Fruit fly (Drosophila melanogaster) whole organism, prepupa: ENCODE data around the gene Lcp65Ag3.
"Not testable (repeated sequence)": the region's sequence is repeated elsewhere in the genome, so short reads cannot be mapped to it uniquely, and the experiment has no call there.

Experiments
- Blimp-1 ChIP-seq: fragments of 200-800 bp; sonication (Bioruptor generic); optimal IDR thresholded peaks from 3 replicates; lab custom pipeline; 2017; ENCODE audit warnings: missing biosample characterization, missing genetic modification characterization, mild to moderate bottlenecking, moderate library complexity, missing genetic modification reagents
- CG10631 ChIP-seq: fragments of 200-800 bp; sonication (Bioruptor generic); optimal IDR thresholded peaks from 2 replicates; lab custom pipeline; 2016; ENCODE audit warnings: missing biosample characterization, missing genetic modification characterization
- CG15336 ChIP-seq: fragments of 200-800 bp; sonication (Bioruptor generic); IDR thresholded peaks from 2 replicates; pipeline ENCODE4 v1.3.6; 2022; ENCODE audit warnings: missing biosample characterization, missing genetic modification characterization
- CG34406 ChIP-seq: fragments of 200-800 bp; sonication (Bioruptor generic); optimal IDR thresholded peaks from 3 replicates; lab custom pipeline; 2016; ENCODE audit warnings: missing biosample characterization, missing genetic modification characterization
- CG6276 ChIP-seq: fragments of 200-800 bp; sonication (Bioruptor generic); optimal IDR thresholded peaks from 2 replicates; lab custom pipeline; 2017; ENCODE audit warnings: missing biosample characterization, mild to moderate bottlenecking, missing genetic modification characterization
- CG6808 ChIP-seq: fragments of 200-800 bp; sonication (Bioruptor generic); optimal IDR thresholded peaks from 3 replicates; lab custom pipeline; 2017; ENCODE audit warnings: missing biosample characterization, missing genetic modification characterization, mild to moderate bottlenecking, moderate library complexity, missing genetic modification reagents
- CG6854 ChIP-seq: fragments of 200-800 bp; sonication (Bioruptor generic); optimal IDR thresholded peaks from 2 replicates; lab custom pipeline; 2017; ENCODE audit warnings: missing biosample characterization, mild to moderate bottlenecking, missing genetic modification characterization
- CG7368 ChIP-seq: fragments of 200-800 bp; sonication (Bioruptor generic); optimal IDR thresholded peaks from 3 replicates; lab custom pipeline; 2016; ENCODE audit warnings: missing biosample characterization, missing genetic modification characterization
- CG8319 ChIP-seq: fragments of 200-800 bp; sonication (Bioruptor generic); optimal IDR thresholded peaks from 3 replicates; lab custom pipeline; 2016; ENCODE audit warnings: missing biosample characterization, missing genetic modification characterization
- CG8632 ChIP-seq: fragments of 200-800 bp; sonication (Bioruptor generic); optimal IDR thresholded peaks from 3 replicates; lab custom pipeline; 2016; ENCODE audit warnings: missing biosample characterization, missing genetic modification characterization
- CG9139 ChIP-seq: fragments of 200-800 bp; sonication (Bioruptor generic); optimal IDR thresholded peaks from 3 replicates; lab custom pipeline; 2017; ENCODE audit warnings: missing biosample characterization, mild to moderate bottlenecking, missing genetic modification characterization
- Eip78C ChIP-seq: fragments of 200-800 bp; sonication (Bioruptor generic); peaks from one replicate; lab custom pipeline; 2016; ENCODE audit warnings: missing biosample characterization, missing genetic modification characterization
- Ets96B ChIP-seq: fragments of 200-800 bp; optimal IDR thresholded peaks from 2 replicates; lab custom pipeline; 2019; ENCODE audit warnings: missing biosample characterization, mild to moderate bottlenecking, missing genetic modification characterization, moderate library complexity
- Gug ChIP-seq: fragments of 200-800 bp; sonication (Bioruptor generic); IDR thresholded peaks from 2 replicates; pipeline ENCODE4 v1.3.6; 2022; ENCODE audit warnings: missing biosample characterization, missing genetic modification characterization
- Hr38 ChIP-seq: sonication (Bioruptor generic); optimal IDR thresholded peaks from 2 replicates; lab custom pipeline; 2016; ENCODE audit warnings: missing biosample characterization, missing genetic modification characterization
- Lpt ChIP-seq: fragments of 200-800 bp; sonication (Bioruptor generic); optimal IDR thresholded peaks from 3 replicates; lab custom pipeline; 2016; ENCODE audit warnings: missing biosample characterization, missing genetic modification characterization
- Met ChIP-seq: fragments of 200-800 bp; sonication (Bioruptor generic); optimal IDR thresholded peaks from 3 replicates; lab custom pipeline; 2016; ENCODE audit warnings: missing biosample characterization, missing genetic modification characterization
- OdsH ChIP-seq: fragments of 200-800 bp; sonication (Bioruptor generic); optimal IDR thresholded peaks from 3 replicates; lab custom pipeline; 2016; ENCODE audit warnings: missing biosample characterization, missing genetic modification characterization
- Sox102F ChIP-seq: fragments of 200-800 bp; sonication (Bioruptor generic); optimal IDR thresholded peaks from 2 replicates; lab custom pipeline; 2016; ENCODE audit warnings: missing biosample characterization, mild to moderate bottlenecking, missing genetic modification characterization
- Sox15 ChIP-seq: fragments of 200-800 bp; sonication (Bioruptor generic); optimal IDR thresholded peaks from 3 replicates; lab custom pipeline; 2016; ENCODE audit warnings: missing biosample characterization, missing genetic modification characterization
- achi ChIP-seq: fragments of 200-800 bp; sonication (Bioruptor generic); optimal IDR thresholded peaks from 3 replicates; lab custom pipeline; 2016; ENCODE audit warnings: missing biosample characterization, missing genetic modification characterization
- acj6 ChIP-seq: fragments of 200-800 bp; sonication (Bioruptor generic); optimal IDR thresholded peaks from 3 replicates; lab custom pipeline; 2016; ENCODE audit warnings: missing biosample characterization, missing genetic modification characterization
- dac ChIP-seq: fragments of 200-800 bp; sonication (Bioruptor generic); optimal IDR thresholded peaks from 2 replicates; lab custom pipeline; 2017; ENCODE audit warnings: missing biosample characterization, mild to moderate bottlenecking, missing genetic modification characterization
- dsx ChIP-seq: fragments of 200-800 bp; optimal IDR thresholded peaks from 3 replicates; lab custom pipeline; 2019; ENCODE audit warnings: missing biosample characterization, mild to moderate bottlenecking, missing genetic modification characterization, moderate library complexity; ENCODE audit not compliant: poor library complexity, severe bottlenecking
- eg ChIP-seq: fragments of 200-800 bp; sonication (Bioruptor generic); IDR thresholded peaks from 3 replicates; pipeline ENCODE4 v1.3.6; 2022; ENCODE audit warnings: missing biosample characterization, missing genetic modification characterization
- lz ChIP-seq: fragments of 200-800 bp; sonication (Bioruptor generic); optimal IDR thresholded peaks from 3 replicates; lab custom pipeline; 2016; ENCODE audit warnings: missing biosample characterization, missing genetic modification characterization
- salr ChIP-seq, 2 experiments: fragments of 200-800 bp; sonication (Bioruptor generic); optimal IDR thresholded peaks; 3 replicates each; lab custom pipeline; 2016 to 2018; ENCODE audit warnings: missing biosample characterization in 2 of 2, missing genetic modification characterization in 2 of 2, mild to moderate bottlenecking in 1 of 2
- spab ChIP-seq: fragments of 200-800 bp; sonication (Bioruptor generic); optimal IDR thresholded peaks from 2 replicates; lab custom pipeline; 2017; ENCODE audit warnings: missing biosample characterization, mild to moderate bottlenecking, missing genetic modification characterization, missing genetic modification reagents
- ss ChIP-seq, 2 experiments: fragments of 200-800 bp; sonication (Bioruptor generic); optimal IDR thresholded peaks; 2 replicates in 1 of 2; 3 replicates in 1 of 2; lab custom pipeline; 2017 to 2018; ENCODE audit warnings: mild to moderate bottlenecking in 2 of 2, missing biosample characterization in 2 of 2, missing genetic modification characterization in 2 of 2, moderate library complexity in 1 of 2
- vri ChIP-seq: fragments of 200-800 bp; sonication (Bioruptor generic); optimal IDR thresholded peaks from 3 replicates; lab custom pipeline; 2016; ENCODE audit warnings: missing biosample characterization, mild to moderate bottlenecking, missing genetic modification characterization

The Lcp65Ag3 gene

DNA sequence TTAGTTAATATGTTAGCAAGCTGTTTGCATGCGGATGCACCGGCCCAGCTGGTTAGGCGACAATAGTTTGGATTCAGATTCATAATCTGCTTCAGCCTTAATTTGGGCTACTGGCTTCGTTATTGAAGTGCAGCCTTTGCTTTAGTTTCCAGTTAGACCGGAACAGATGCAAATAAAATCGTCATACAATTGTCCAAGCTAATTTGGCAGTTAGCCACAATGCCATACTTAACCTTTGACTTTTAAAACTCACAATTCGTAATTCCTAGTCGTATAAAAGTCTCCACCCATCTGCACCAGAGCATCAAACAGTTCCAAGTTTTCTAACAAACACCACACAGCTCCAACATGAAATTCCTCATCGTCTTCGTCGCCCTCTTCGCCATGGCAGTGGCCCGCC is 15.6 kb upstream of the Lcp65Ag3 start, which contains the start of gene Lcp65Ab2:
Gene Lcp65Ab2, plus strand, starts transcription at position 301 of the 400 bp plus-strand sequence.
- not testable (repeated sequence) for TF ChIP-seq CG6854 (GFP tag; lab: Kevin White, UChicago); lz (GFP tag; lab: Kevin White, UChicago); CG15336 (GFP tag; lab: Robert Waterston, UW)

dm6 chr3L:6144769-6145220 is 14.0 kb upstream of the Lcp65Ag3 start, which contains the start of gene Lcp65Ac:
Lcp65Ac (plus strand) TSS chr3L:6144819.
- TF ChIP-seq salr (GFP tag; optimal IDR thresholded peaks at IDR 0.05; lab: Kevin White, UChicago), result no peak

dm6 chr3L:6143188-6143755 is 12.5 kb upstream of the Lcp65Ag3 start, which contains the start of gene Lcp65Ad:
Lcp65Ad (plus strand) TSS chr3L:6143395.
- TF ChIP-seq lz (GFP tag; lab: Kevin White, UChicago), result no peak
- TF ChIP-seq Met, result no peak
- no peak for TF ChIP-seq CG7368 (GFP tag; lab: Kevin White, UChicago)
- TF ChIP-seq CG9139 (GFP tag; lab: Kevin White, UChicago), result no peak
- peak; percentile 84 for TF ChIP-seq Blimp-1
- peak; percentile 58 for TF ChIP-seq Eip78C (GFP tag; lab: Kevin White, UChicago)
- TF ChIP-seq Sox102F (GFP tag; lab: Kevin White, UChicago), result no peak
- TF ChIP-seq Sox15, result no peak
- TF ChIP-seq achi, result no peak
- TF ChIP-seq eg (GFP tag; lab: Robert Waterston, UW), result no peak
- peak; percentile 31 to 63 for TF ChIP-seq ss (GFP tag; optimal IDR thresholded peaks at IDR 0.05; lab: Kevin White, UChicago)
- no peak for TF ChIP-seq Gug (GFP tag; lab: Robert Waterston, UW)
- TF ChIP-seq dsx, result no peak
- peak; percentile 14 for TF ChIP-seq CG6808
- no peak for TF ChIP-seq vri (GFP tag; lab: Kevin White, UChicago)
- no peak for TF ChIP-seq CG15336 (GFP tag; lab: Robert Waterston, UW)
- no peak for TF ChIP-seq OdsH (GFP tag; lab: Kevin White, UChicago)
- no peak for TF ChIP-seq CG8319 (GFP tag; lab: Kevin White, UChicago)
- TF ChIP-seq dac (GFP tag; lab: Kevin White, UChicago), result no peak

- TF ChIP-seq CG8319 (GFP tag; lab: Kevin White, UChicago) (no peak), Hr38 (no peak), CG6808 (no peak)
- TF ChIP-seq, all 60 proteins: peak for 0
These were observed 11.5 kb upstream of the Lcp65Ag3 start, which contains the start of gene Cpr65Aw for dm6 chr3L:6142313-6142712. Cpr65Aw (minus strand) TSS chr3L:6142413.

DNA sequence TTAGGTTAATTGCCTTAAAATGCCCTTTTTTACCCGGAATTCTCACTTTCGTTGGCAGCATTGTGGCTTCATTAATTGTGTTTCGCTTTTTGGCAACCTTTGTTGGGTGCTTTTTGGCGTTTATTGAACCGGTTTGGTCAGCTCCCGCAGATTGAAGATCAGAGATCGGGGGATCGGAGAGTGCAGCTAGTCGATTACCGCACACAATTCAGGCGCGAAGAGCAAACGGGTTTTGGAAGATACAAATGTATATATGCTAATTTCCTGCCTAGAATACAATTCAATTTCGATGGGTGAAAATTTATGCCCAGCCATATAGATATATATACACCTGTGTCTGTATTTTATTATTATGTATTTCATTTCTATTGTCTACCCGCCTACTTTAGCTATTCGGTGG is 10.7 kb upstream of the Lcp65Ag3 start:
- peak; percentile 92 for TF ChIP-seq Blimp-1
- peak; percentile 90 for TF ChIP-seq vri (GFP tag; lab: Kevin White, UChicago)
- TF ChIP-seq Lpt (GFP tag; lab: Kevin White, UChicago), result no peak

DNA sequence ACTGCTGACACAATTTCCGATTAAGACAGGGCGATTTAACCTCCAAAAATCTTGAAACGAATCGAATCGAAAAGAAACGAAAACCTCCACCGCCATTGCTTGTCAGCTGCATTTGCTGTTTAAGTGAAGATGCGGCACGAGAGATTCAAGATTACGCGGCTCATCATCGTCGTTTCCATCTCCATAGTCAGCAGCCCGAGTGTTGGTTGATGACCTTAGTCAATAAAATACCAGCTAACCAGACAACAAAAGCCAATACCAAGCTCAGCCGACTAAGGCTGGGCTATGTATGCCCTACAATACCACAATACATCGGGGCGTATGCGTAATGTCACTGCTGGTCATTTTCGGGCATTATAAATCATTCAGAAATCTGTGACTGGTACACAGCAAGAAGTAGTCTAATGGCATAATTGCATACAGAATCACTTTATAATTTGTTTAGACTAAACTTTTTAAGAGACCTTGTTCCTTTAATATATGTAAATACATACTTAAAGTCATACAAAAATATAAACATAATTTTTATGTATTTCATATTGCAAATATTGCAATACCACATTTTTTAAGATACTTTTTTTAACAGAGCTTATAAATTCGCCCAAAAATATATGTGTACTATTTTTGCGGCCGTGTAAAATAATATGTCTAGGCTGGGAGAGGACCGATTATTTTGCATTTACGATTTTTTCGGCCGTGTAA is 10.1 kb upstream of the Lcp65Ag3 start:
- TF ChIP-seq CG34406 (peak; percentile 29), spab (GFP tag; lab: Kevin White, UChicago) (no peak), CG9139 (GFP tag; lab: Kevin White, UChicago) (no peak), CG8319 (GFP tag; lab: Kevin White, UChicago) (peak; percentile 5), Ets96B (tag; lab: Kevin White, UChicago) (no peak), CG8632 (GFP tag; lab: Kevin White, UChicago) (peak; percentile 21), CG7368 (GFP tag; lab: Kevin White, UChicago) (no peak), CG10631 (peak; percentile 9), Eip78C (GFP tag; lab: Kevin White, UChicago) (peak; percentile 76), acj6 (GFP tag; lab: Kevin White, UChicago) (peak; percentile 3), CG6276 (no peak)
